Fruit fly (Drosophila melanogaster) whole organism, embryonic: ENCODE results near the gene CG9667.
A peak's percentile ranks its signal among the peaks of the same experiment; 100 is the strongest.

Source experiments
- Aef1 ChIP-seq: fragments of 200-800 bp; sonication (Bioruptor generic); IDR thresholded peaks from 3 replicates; pipeline ENCODE4 v1.3.6; 2022; ENCODE audit warnings: missing biosample characterization, missing genetic modification characterization
- Bteb2 ChIP-seq: fragments of 200-800 bp; sonication (Bioruptor generic); optimal IDR thresholded peaks from 2 replicates; lab custom pipeline; 2016; ENCODE audit warnings: missing biosample characterization, missing genetic modification characterization
- CG10147 ChIP-seq: fragments of 200-800 bp; sonication (Bioruptor generic); optimal IDR thresholded peaks from 2 replicates; lab custom pipeline; 2019; ENCODE audit warnings: missing biosample characterization, mild to moderate bottlenecking, missing genetic modification characterization, moderate library complexity
- CG11723 ChIP-seq: fragments of 200-800 bp; sonication (Bioruptor generic); optimal IDR thresholded peaks from 2 replicates; lab custom pipeline; 2017; ENCODE audit warnings: missing biosample characterization, mild to moderate bottlenecking, missing genetic modification characterization
- CG13894 ChIP-seq: fragments of 200-800 bp; sonication (Bioruptor generic); optimal IDR thresholded peaks from 3 replicates; lab custom pipeline; 2018; ENCODE audit warnings: missing biosample characterization, mild to moderate bottlenecking, missing genetic modification characterization, moderate library complexity
- CG14014 ChIP-seq: fragments of 200-800 bp; sonication (Bioruptor generic); IDR thresholded peaks from 2 replicates; pipeline ENCODE4 v1.3.6; 2022; ENCODE audit warnings: missing biosample characterization, missing genetic modification characterization
- CG15479 ChIP-seq: fragments of 200-800 bp; sonication (Bioruptor generic); optimal IDR thresholded peaks from 3 replicates; lab custom pipeline; 2019; ENCODE audit warnings: missing biosample characterization, mild to moderate bottlenecking, missing genetic modification characterization, moderate library complexity
- CG17568 ChIP-seq: fragments of 200-800 bp; sonication (Bioruptor generic); optimal IDR thresholded peaks from 2 replicates; lab custom pipeline; 2018; ENCODE audit warnings: missing biosample characterization, mild to moderate bottlenecking, missing genetic modification characterization, moderate library complexity
- CG1792 ChIP-seq: fragments of 200-800 bp; sonication (Bioruptor generic); optimal IDR thresholded peaks from 2 replicates; lab custom pipeline; 2016; ENCODE audit warnings: missing biosample characterization, missing genetic modification characterization
- CG18619 ChIP-seq: fragments of 200-800 bp; sonication (Bioruptor generic); optimal IDR thresholded peaks from 3 replicates; lab custom pipeline; 2017; ENCODE audit warnings: missing biosample characterization, mild to moderate bottlenecking, missing genetic modification characterization
- CG2129 ChIP-seq: fragments of 200-800 bp; sonication (Bioruptor generic); IDR thresholded peaks from 2 replicates; pipeline ENCODE4 v1.3.6; 2022; ENCODE audit warnings: missing biosample characterization, missing genetic modification characterization; ENCODE audit not compliant: partially characterized antibody
- CG2712 ChIP-seq: fragments of 200-800 bp; optimal IDR thresholded peaks from 3 replicates; lab custom pipeline; 2019; ENCODE audit warnings: missing biosample characterization, mild to moderate bottlenecking, missing genetic modification characterization, moderate library complexity
- CG3163 ChIP-seq: fragments of 200-800 bp; sonication (Bioruptor generic); optimal IDR thresholded peaks from 3 replicates; lab custom pipeline; 2016; ENCODE audit warnings: missing biosample characterization, missing genetic modification characterization
- CG4424 ChIP-seq: fragments of 200-800 bp; sonication (Bioruptor generic); optimal IDR thresholded peaks from 3 replicates; lab custom pipeline; 2016; ENCODE audit warnings: missing biosample characterization, missing genetic modification characterization
- CG6813 ChIP-seq: fragments of 200-800 bp; sonication (Bioruptor generic); optimal IDR thresholded peaks from 2 replicates; lab custom pipeline; 2017; ENCODE audit warnings: missing biosample characterization, missing genetic modification characterization, mild to moderate bottlenecking, moderate library complexity, missing genetic modification reagents
- CG7556 ChIP-seq: fragments of 200-800 bp; sonication (Bioruptor generic); optimal IDR thresholded peaks from 2 replicates; lab custom pipeline; 2017; ENCODE audit warnings: missing biosample characterization, mild to moderate bottlenecking, missing genetic modification characterization
- CG7745 ChIP-seq: fragments of 200-800 bp; sonication (Bioruptor generic); optimal IDR thresholded peaks from 2 replicates; lab custom pipeline; 2018; ENCODE audit warnings: missing biosample characterization, mild to moderate bottlenecking, missing genetic modification characterization, moderate library complexity
- CG7987 ChIP-seq: fragments of 200-800 bp; sonication (Bioruptor generic); optimal IDR thresholded peaks from 2 replicates; lab custom pipeline; 2018; ENCODE audit warnings: missing biosample characterization, mild to moderate bottlenecking, missing genetic modification characterization, moderate library complexity
- CG8089 ChIP-seq: fragments of 200-800 bp; sonication (Bioruptor generic); optimal IDR thresholded peaks from 3 replicates; lab custom pipeline; 2016; ENCODE audit warnings: missing biosample characterization, missing genetic modification characterization
- Camta ChIP-seq: fragments of 200-800 bp; sonication (Bioruptor generic); optimal IDR thresholded peaks from 2 replicates; lab custom pipeline; 2016; ENCODE audit warnings: missing biosample characterization, missing genetic modification characterization
- Eip74EF ChIP-seq, 2 experiments: fragments of 200-800 bp in 1 of 2; fragments of >200 bp in 1 of 2; sonication (Bioruptor generic) in 1 of 2; optimal IDR thresholded peaks; 2 replicates each; lab custom pipeline; 2017 to 2019; ENCODE audit warnings: missing biosample characterization in 2 of 2, missing genetic modification characterization in 2 of 2, mild to moderate bottlenecking in 1 of 2, moderate library complexity in 1 of 2
- HmgZ ChIP-seq: fragments of 200-800 bp; sonication (Bioruptor generic); optimal IDR thresholded peaks from 2 replicates; lab custom pipeline; 2018; ENCODE audit warnings: missing biosample characterization, mild to moderate bottlenecking, missing genetic modification characterization
- Hsf ChIP-seq: fragments of 200-800 bp; sonication (Bioruptor generic); optimal IDR thresholded peaks from 3 replicates; lab custom pipeline; 2016; ENCODE audit warnings: missing biosample characterization, missing genetic modification characterization
- Lpt ChIP-seq: fragments of >200 bp; optimal IDR thresholded peaks from 2 replicates; lab custom pipeline; 2018; ENCODE audit warnings: missing biosample characterization, missing genetic modification characterization
- Med ChIP-seq: fragments of 200-800 bp; sonication (Bioruptor generic); peaks from one replicate; lab custom pipeline; 2016; ENCODE audit warnings: missing biosample characterization, missing genetic modification characterization, mild to moderate bottlenecking, inconsistent platforms, moderate library complexity
- Mrtf ChIP-seq: fragments of 200-800 bp; sonication (Bioruptor generic); IDR thresholded peaks from 3 replicates; pipeline ENCODE4 v1.3.6; 2022; ENCODE audit warnings: missing biosample characterization, missing genetic modification characterization
- NFAT ChIP-seq: fragments of 200-800 bp; sonication (Bioruptor generic); IDR thresholded peaks from 2 replicates; pipeline ENCODE4 v1.3.6; 2022; ENCODE audit warnings: missing biosample characterization, missing genetic modification characterization
- Nf-YC ChIP-seq: fragments of 200-800 bp; optimal IDR thresholded peaks from 3 replicates; lab custom pipeline; 2019; ENCODE audit warnings: missing biosample characterization, mild to moderate bottlenecking, missing genetic modification characterization, moderate library complexity
- Ravus ChIP-seq: fragments of 200-800 bp; sonication (Bioruptor generic); IDR thresholded peaks from 2 replicates; pipeline ENCODE4 v1.3.6; 2022; ENCODE audit warnings: missing biosample characterization, missing genetic modification characterization
- bigmax ChIP-seq: fragments of 200-800 bp; sonication (Bioruptor generic); optimal IDR thresholded peaks from 2 replicates; lab custom pipeline; 2018; ENCODE audit warnings: missing biosample characterization, mild to moderate bottlenecking, missing genetic modification characterization
- chinmo ChIP-seq: fragments of 200-800 bp; sonication (Bioruptor generic); IDR thresholded peaks from 4 replicates; pipeline ENCODE4 v1.3.6; 2022; ENCODE audit warnings: missing biosample characterization, missing genetic modification characterization; ENCODE audit not compliant: partially characterized antibody
- dimm ChIP-seq: fragments of 200-800 bp; sonication (Bioruptor generic); IDR thresholded peaks from 2 replicates; pipeline ENCODE4 v1.3.6; 2022; ENCODE audit warnings: missing biosample characterization, missing genetic modification characterization
- exex ChIP-seq: fragments of 200-800 bp; sonication (Bioruptor generic); optimal IDR thresholded peaks from 4 replicates; lab custom pipeline; 2018; ENCODE audit warnings: missing biosample characterization, mild to moderate bottlenecking, missing genetic modification characterization, moderate library complexity
- fd96Cb ChIP-seq: fragments of 200-800 bp; sonication (Bioruptor generic); optimal IDR thresholded peaks from 2 replicates; lab custom pipeline; 2018; ENCODE audit warnings: missing biosample characterization, mild to moderate bottlenecking, missing genetic modification characterization, moderate library complexity
- gsb-n ChIP-seq: fragments of 200-800 bp; sonication (Bioruptor generic); optimal IDR thresholded peaks from 3 replicates; lab custom pipeline; 2018; ENCODE audit warnings: missing biosample characterization, mild to moderate bottlenecking, missing genetic modification characterization
- jing ChIP-seq: fragments of 200-800 bp; sonication (Bioruptor generic); optimal IDR thresholded peaks from 2 replicates; lab custom pipeline; 2018; ENCODE audit warnings: missing biosample characterization, mild to moderate bottlenecking, missing genetic modification characterization
- kay ChIP-seq: fragments of 200-800 bp; sonication (Bioruptor generic); optimal IDR thresholded peaks from 2 replicates; lab custom pipeline; 2016; ENCODE audit warnings: missing biosample characterization, missing genetic modification characterization
- ken ChIP-seq: fragments of 200-800 bp; sonication (Bioruptor generic); IDR thresholded peaks from 3 replicates; pipeline ENCODE4 v1.3.6; 2022; ENCODE audit warnings: missing biosample characterization, missing genetic modification characterization
- maf-S ChIP-seq: fragments of 200-800 bp; sonication (Bioruptor generic); optimal IDR thresholded peaks from 2 replicates; lab custom pipeline; 2016; ENCODE audit warnings: missing biosample characterization, missing genetic modification characterization
- mirr ChIP-seq: fragments of 200-800 bp; sonication (Bioruptor generic); optimal IDR thresholded peaks from 3 replicates; lab custom pipeline; 2018; ENCODE audit warnings: missing biosample characterization, mild to moderate bottlenecking, missing genetic modification characterization
- nmo ChIP-seq: fragments of 200-800 bp; sonication (Bioruptor generic); optimal IDR thresholded peaks from 2 replicates; lab custom pipeline; 2018; ENCODE audit warnings: missing biosample characterization, mild to moderate bottlenecking, missing genetic modification characterization, moderate library complexity
- sens-2 ChIP-seq: fragments of 200-800 bp; sonication (Bioruptor generic); IDR thresholded peaks from 2 replicates; pipeline ENCODE4 v1.3.6; 2022; ENCODE audit warnings: missing biosample characterization, missing genetic modification characterization
- tgo ChIP-seq: fragments of 200-800 bp; sonication (Bioruptor generic); IDR thresholded peaks from 3 replicates; pipeline ENCODE4 v1.3.6; 2022; ENCODE audit warnings: missing biosample characterization, missing genetic modification characterization
- zen2 ChIP-seq: fragments of 200-800 bp; sonication (Bioruptor generic); IDR thresholded peaks from 3 replicates; pipeline ENCODE4 v1.3.6; 2022; ENCODE audit warnings: missing biosample characterization, missing genetic modification characterization; ENCODE audit not compliant: partially characterized antibody

The CG9667 gene

dm6 chr3R:8108770-8109169 lies 17.4 kb downstream of the CG9667 start (continued):
- TF ChIP-seq bigmax (GFP tag; lab: Kevin White, UChicago) (no peak), Aef1 (GFP tag; lab: Robert Waterston, UW) (no peak), NFAT (GFP tag; lab: Robert Waterston, UW) (no peak), tgo (GFP tag; lab: Robert Waterston, UW) (no peak), CG2129 (no peak), CG15479 (GFP tag; lab: Kevin White, UChicago) (peak; percentile 96), Eip74EF (GFP tag; optimal IDR thresholded peaks at IDR 0.05; lab: Kevin White, UChicago) (peak in 1 of 2 experiments; percentile 7), Lpt (no peak), chinmo (GFP tag; lab: Robert Waterston, UW) (0 out of 4 replicates have a peak, but pooled peaks have one; percentile 45), nmo (no peak), ken (GFP tag; lab: Robert Waterston, UW) (no peak), kay (GFP tag; lab: Kevin White, UChicago) (no peak), CG13894 (tag; lab: Kevin White, UChicago) (no peak), maf-S (no peak), dimm (GFP tag; lab: Robert Waterston, UW) (no peak), CG8089 (no peak), mirr (GFP tag; lab: Kevin White, UChicago) (peak; percentile 4), exex (no peak), Hsf (GFP tag; lab: Kevin White, UChicago) (no peak), CG3163 (GFP tag; lab: Kevin White, UChicago) (no peak), CG10147 (GFP tag; lab: Kevin White, UChicago) (no peak), CG14014 (no peak), CG2712 (tag; lab: Kevin White, UChicago) (no peak), gsb-n (tag; lab: Kevin White, UChicago) (no peak), CG11723 (GFP tag; lab: Kevin White, UChicago) (no peak), CG4424 (GFP tag; lab: Kevin White, UChicago) (no peak), Camta (GFP tag; lab: Kevin White, UChicago) (no peak), CG7556 (GFP tag; lab: Kevin White, UChicago) (no peak), CG18619 (GFP tag; lab: Kevin White, UChicago) (no peak), Nf-YC (tag; lab: Kevin White, UChicago) (no peak), jing (GFP tag; lab: Kevin White, UChicago) (no peak), fd96Cb (tag; lab: Kevin White, UChicago) (no peak), Med (GFP tag; lab: Kevin White, UChicago) (peak; percentile 63), HmgZ (tag; lab: Kevin White, UChicago) (no peak), CG1792 (GFP tag; lab: Kevin White, UChicago) (no peak), zen2 (GFP tag; lab: Robert Waterston, UW) (no peak), CG6813 (GFP tag; lab: Kevin White, UChicago) (no peak), CG7745 (tag; lab: Kevin White, UChicago) (no peak), Mrtf (GFP tag; lab: Robert Waterston, UW) (no peak), CG17568 (no peak), CG7987 (GFP tag; lab: Kevin White, UChicago) (peak; percentile 17), Ravus (GFP tag; lab: Robert Waterston, UW) (no peak), Bteb2 (GFP tag; lab: Kevin White, UChicago) (no peak), sens-2 (GFP tag; lab: Robert Waterston, UW) (no peak)
